Worm (Caenorhabditis elegans): ENCODE results near the gene M03C11.9.

Gene M03C11.9

ce11 chrIII:10344762-10345161 lies 46.8 kb downstream of the M03C11.9 start:
- TF ChIP-seq ceh-9 (tag; optimal IDR thresholded peaks at IDR 0.05): no peak
- TF ChIP-seq daf-12 (tag; optimal IDR thresholded peaks at IDR 0.05): no peak
- TF ChIP-seq skn-1 (tag; optimal IDR thresholded peaks at IDR 0.05): no peak

ce11 chrIII:10341758-10342157 lies 49.8 kb downstream of the M03C11.9 start, which contains the start of gene tbx-9:
Gene tbx-9 (minus strand): TSS chrIII:10341858.
- TF ChIP-seq egl-27 (tag; optimal IDR thresholded peaks at IDR 0.05): no peak
- no peak for TF ChIP-seq pha-4 (tag; optimal IDR thresholded peaks at IDR 0.05)
- no peak for TF ChIP-seq ceh-28 (tag; optimal IDR thresholded peaks at IDR 0.05)
- TF ChIP-seq nhr-237 (tag; optimal IDR thresholded peaks at IDR 0.05): no peak
- TF ChIP-seq elt-2 (tag; optimal IDR thresholded peaks at IDR 0.05): no peak
- TF ChIP-seq lin-15B (tag; optimal IDR thresholded peaks at IDR 0.05): no peak
- no peak for TF ChIP-seq fkh-2 (tag; optimal IDR thresholded peaks at IDR 0.05)
- no peak for TF ChIP-seq nhr-28 (tag; optimal IDR thresholded peaks at IDR 0.05)
- TF ChIP-seq mml-1 (tag; optimal IDR thresholded peaks at IDR 0.05): no peak
- no peak for TF ChIP-seq ZK546.5 (tag; optimal IDR thresholded peaks at IDR 0.05)

- TF ChIP-seq skn-1 (tag; optimal IDR thresholded peaks at IDR 0.05) (no peak), ama-1 (optimal IDR thresholded peaks at IDR 0.05) (no peak), ceh-16 (tag; optimal IDR thresholded peaks at IDR 0.05) (no peak), unc-39 (tag; optimal IDR thresholded peaks at IDR 0.05) (no peak), snpc-4 (tag; optimal IDR thresholded peaks at IDR 0.05) (no peak), aly-2 (tag; optimal IDR thresholded peaks at IDR 0.05) (no peak), nhr-43 (tag; optimal IDR thresholded peaks at IDR 0.05; ENCODE audit: poor library complexity, severe bottlenecking) (no peak), egl-5 (tag; optimal IDR thresholded peaks at IDR 0.05) (no peak), nhr-67 (tag; optimal IDR thresholded peaks at IDR 0.05) (no peak), jun-1 (tag; optimal IDR thresholded peaks at IDR 0.05) (no peak), elt-1 (tag; optimal IDR thresholded peaks at IDR 0.05) (no peak), daf-12 (tag; optimal IDR thresholded peaks at IDR 0.05) (no peak), eor-1 (tag; optimal IDR thresholded peaks at IDR 0.05) (no peak), nhr-237 (tag; optimal IDR thresholded peaks at IDR 0.05) (no peak), nfya-1 (tag; optimal IDR thresholded peaks at IDR 0.05; ENCODE audit: insufficient read depth) (no peak), sea-2 (GFP tag; optimal IDR thresholded peaks at IDR 0.05) (no peak), nhr-28 (tag; optimal IDR thresholded peaks at IDR 0.05) (no peak), nhr-23 (tag; optimal IDR thresholded peaks at IDR 0.05) (no peak), mdl-1 (tag; optimal IDR thresholded peaks at IDR 0.05) (no peak)
These were observed 51.6 kb downstream of the M03C11.9 start for ce11 chrIII:10339949-10340348.

ce11 chrIII:10338992-10339852 lies 52.3 kb downstream of the M03C11.9 start:
- no peak for TF ChIP-seq fkh-10 (GFP tag; optimal IDR thresholded peaks at IDR 0.05)
- TF ChIP-seq nhr-25 (tag; optimal IDR thresholded peaks at IDR 0.05): peak; percentile 39
- peak; percentile 34 for TF ChIP-seq ceh-28 (tag; optimal IDR thresholded peaks at IDR 0.05)
- no peak for TF ChIP-seq tbx-2 (tag; optimal IDR thresholded peaks at IDR 0.05)
- no peak for TF ChIP-seq fos-1 (tag; optimal IDR thresholded peaks at IDR 0.05)
- no peak for TF ChIP-seq nhr-67 (tag; optimal IDR thresholded peaks at IDR 0.05)
- TF ChIP-seq ceh-9 (tag; optimal IDR thresholded peaks at IDR 0.05): no peak
- TF ChIP-seq ztf-4 (tag; optimal IDR thresholded peaks at IDR 0.05): no peak
- no peak for TF ChIP-seq mdl-1 (tag; optimal IDR thresholded peaks at IDR 0.05)
- no peak for TF ChIP-seq egl-27 (tag; optimal IDR thresholded peaks at IDR 0.05)
- no peak for TF ChIP-seq eor-1 (tag; optimal IDR thresholded peaks at IDR 0.05)
- TF ChIP-seq R02D3.7 (tag; optimal IDR thresholded peaks at IDR 0.05): peak; percentile 19
- TF ChIP-seq elt-1 (tag; optimal IDR thresholded peaks at IDR 0.05): no peak
- TF ChIP-seq sea-2 (GFP tag; optimal IDR thresholded peaks at IDR 0.05): no peak
- TF ChIP-seq lin-39 (tag; optimal IDR thresholded peaks at IDR 0.05): no peak
- TF ChIP-seq egl-5 (tag; optimal IDR thresholded peaks at IDR 0.05): no peak
- TF ChIP-seq aly-2 (tag; optimal IDR thresholded peaks at IDR 0.05): no peak
- peak; percentile 66 for TF ChIP-seq ama-1 (optimal IDR thresholded peaks at IDR 0.05)
- no peak for TF ChIP-seq nhr-76 (tag; optimal IDR thresholded peaks at IDR 0.05)
- TF ChIP-seq snpc-4 (tag; optimal IDR thresholded peaks at IDR 0.05): no peak
- no peak for TF ChIP-seq ceh-82 (tag; optimal IDR thresholded peaks at IDR 0.05)
- no peak for TF ChIP-seq nhr-28 (tag; optimal IDR thresholded peaks at IDR 0.05)
- TF ChIP-seq nhr-237 (tag; optimal IDR thresholded peaks at IDR 0.05): no peak
- no peak for TF ChIP-seq nfya-1 (tag; optimal IDR thresholded peaks at IDR 0.05; ENCODE audit: insufficient read depth)
- no peak for TF ChIP-seq jun-1 (tag; optimal IDR thresholded peaks at IDR 0.05)

Measured in whole organism, L3 larva.